Fruit fly (Drosophila melanogaster) whole organism, embryonic: ENCODE results near the gene CG31122.

ENCODE experiments used
- BtbVII ChIP-seq: fragments of 200-800 bp; sonication (Bioruptor generic); optimal IDR thresholded peaks from 3 replicates; lab custom pipeline; 2017; ENCODE audit warnings: missing biosample characterization, mild to moderate bottlenecking, missing genetic modification characterization
- Bteb2 ChIP-seq: fragments of 200-800 bp; sonication (Bioruptor generic); optimal IDR thresholded peaks from 2 replicates; lab custom pipeline; 2016; ENCODE audit warnings: missing biosample characterization, missing genetic modification characterization
- CG10431 ChIP-seq: fragments of 200-800 bp; sonication (Bioruptor generic); optimal IDR thresholded peaks from 3 replicates; lab custom pipeline; 2018; ENCODE audit warnings: missing biosample characterization, mild to moderate bottlenecking, missing genetic modification characterization
- CG11247 ChIP-seq: fragments of 200-800 bp; sonication (Bioruptor generic); IDR thresholded peaks from 2 replicates; pipeline ENCODE4 v1.3.6; 2022; ENCODE audit warnings: missing biosample characterization, missing genetic modification characterization
- CG11695 ChIP-seq: fragments of 200-800 bp; sonication (Bioruptor generic); IDR thresholded peaks from 3 replicates; pipeline ENCODE4 v1.3.6; 2022; ENCODE audit warnings: missing biosample characterization, missing genetic modification characterization
- CG12744 ChIP-seq: fragments of 200-800 bp; sonication (Bioruptor generic); optimal IDR thresholded peaks from 2 replicates; lab custom pipeline; 2016; ENCODE audit warnings: missing biosample characterization, missing genetic modification characterization
- CG13287 ChIP-seq: fragments of 200-800 bp; sonication (Bioruptor generic); IDR thresholded peaks from 2 replicates; pipeline ENCODE4 v1.3.6; 2022; ENCODE audit warnings: missing biosample characterization, missing genetic modification characterization; ENCODE audit not compliant: partially characterized antibody
- CG13624 ChIP-seq: fragments of 200-800 bp; sonication (Bioruptor generic); optimal IDR thresholded peaks from 2 replicates; lab custom pipeline; 2016; ENCODE audit warnings: missing biosample characterization, missing genetic modification characterization
- CG14050 ChIP-seq: fragments of 200-800 bp; sonication (Bioruptor generic); IDR thresholded peaks from 3 replicates; pipeline ENCODE4 v1.3.6; 2022; ENCODE audit warnings: missing biosample characterization, missing genetic modification characterization
- CG14965 ChIP-seq: fragments of 200-800 bp; sonication (Bioruptor generic); optimal IDR thresholded peaks from 2 replicates; lab custom pipeline; 2016; ENCODE audit warnings: missing biosample characterization, missing genetic modification characterization, borderline replicate concordance
- CG16813 ChIP-seq: fragments of 200-800 bp; sonication (Bioruptor generic); IDR thresholded peaks from 3 replicates; pipeline ENCODE4 v1.3.6; 2022; ENCODE audit warnings: missing biosample characterization, missing genetic modification characterization; ENCODE audit not compliant: partially characterized antibody
- CG16815 ChIP-seq: fragments of 200-800 bp; sonication (Bioruptor generic); optimal IDR thresholded peaks from 3 replicates; lab custom pipeline; 2017; ENCODE audit warnings: missing biosample characterization, mild to moderate bottlenecking, missing genetic modification characterization
- CG17186 ChIP-seq: fragments of 200-800 bp; sonication (Bioruptor generic); optimal IDR thresholded peaks from 3 replicates; lab custom pipeline; 2017; ENCODE audit warnings: missing biosample characterization, missing genetic modification reagents, missing genetic modification characterization
- CG30431 ChIP-seq: fragments of 200-800 bp; sonication (Bioruptor generic); optimal IDR thresholded peaks from 2 replicates; lab custom pipeline; 2017; ENCODE audit warnings: missing biosample characterization, missing genetic modification characterization
- CG34376 ChIP-seq: fragments of 200-800 bp; sonication (Bioruptor generic); optimal IDR thresholded peaks from 2 replicates; lab custom pipeline; 2018; ENCODE audit warnings: missing biosample characterization, mild to moderate bottlenecking, missing genetic modification characterization
- CG3847 ChIP-seq: fragments of 200-800 bp; sonication (Bioruptor generic); IDR thresholded peaks from 2 replicates; pipeline ENCODE4 v1.3.6; 2022; ENCODE audit warnings: missing biosample characterization, missing genetic modification characterization
- CG4282 ChIP-seq: fragments of 200-800 bp; sonication (Bioruptor generic); optimal IDR thresholded peaks from 2 replicates; lab custom pipeline; 2016; ENCODE audit warnings: missing biosample characterization, missing genetic modification characterization
- CG7357 ChIP-seq: fragments of 200-800 bp; sonication (Bioruptor generic); IDR thresholded peaks from 3 replicates; pipeline ENCODE4 v1.3.6; 2022; ENCODE audit warnings: missing biosample characterization, missing genetic modification characterization
- CG7987 ChIP-seq: fragments of 200-800 bp; sonication (Bioruptor generic); optimal IDR thresholded peaks from 2 replicates; lab custom pipeline; 2018; ENCODE audit warnings: missing biosample characterization, mild to moderate bottlenecking, missing genetic modification characterization, moderate library complexity
- CG8089 ChIP-seq: fragments of 200-800 bp; sonication (Bioruptor generic); optimal IDR thresholded peaks from 3 replicates; lab custom pipeline; 2016; ENCODE audit warnings: missing biosample characterization, missing genetic modification characterization
- CG9797 ChIP-seq: fragments of 200-800 bp; sonication (Bioruptor generic); optimal IDR thresholded peaks from 3 replicates; lab custom pipeline; 2018; ENCODE audit warnings: missing biosample characterization, mild to moderate bottlenecking, missing genetic modification characterization
- D ChIP-seq, 2 experiments: fragments of 200-800 bp in 1 of 2; fragments of >200 bp in 1 of 2; sonication (Bioruptor generic) in 1 of 2; optimal IDR thresholded peaks; 2 replicates in 1 of 2; 3 replicates in 1 of 2; lab custom pipeline; 2017; ENCODE audit warnings: mild to moderate bottlenecking in 1 of 2, missing biosample characterization in 1 of 2, missing genetic modification characterization in 1 of 2, missing genetic modification reagents in 1 of 2
- Dad ChIP-seq: fragments of 200-800 bp; sonication (Bioruptor generic); optimal IDR thresholded peaks from 3 replicates; lab custom pipeline; 2016; ENCODE audit warnings: missing biosample characterization, missing genetic modification characterization
- Dfd ChIP-seq, 2 experiments: fragments of >200 bp; optimal IDR thresholded peaks; 2 replicates each; lab custom pipeline; 2017; ENCODE audit warnings: missing biosample characterization in 2 of 2, missing genetic modification characterization in 2 of 2
- Dp ChIP-seq: fragments of 200-800 bp; sonication (Bioruptor generic); optimal IDR thresholded peaks from 2 replicates; lab custom pipeline; 2018; ENCODE audit warnings: missing biosample characterization, mild to moderate bottlenecking, missing genetic modification characterization, moderate library complexity
- Dref ChIP-seq: fragments of 200-800 bp; sonication (Bioruptor generic); IDR thresholded peaks from 2 replicates; pipeline ENCODE4 v1.3.6; 2022; ENCODE audit warnings: missing biosample characterization, missing genetic modification characterization
- Elba2 ChIP-seq: fragments of 200-800 bp; sonication (Bioruptor generic); optimal IDR thresholded peaks from 3 replicates; lab custom pipeline; 2016; ENCODE audit warnings: missing biosample characterization, missing genetic modification characterization
- Ets65A ChIP-seq: fragments of 200-800 bp; sonication (Bioruptor generic); peaks from one replicate; lab custom pipeline; 2016; ENCODE audit warnings: missing biosample characterization, missing genetic modification characterization
- Gsc ChIP-seq: fragments of 200-800 bp; sonication (Bioruptor generic); IDR thresholded peaks from 2 replicates; pipeline ENCODE4 v1.3.6; 2022; ENCODE audit warnings: missing biosample characterization, missing genetic modification characterization
- HmgZ ChIP-seq: fragments of 200-800 bp; sonication (Bioruptor generic); optimal IDR thresholded peaks from 2 replicates; lab custom pipeline; 2018; ENCODE audit warnings: missing biosample characterization, mild to moderate bottlenecking, missing genetic modification characterization
- Hr51 ChIP-seq, 2 experiments: fragments of 200-800 bp; sonication (Bioruptor generic); optimal IDR thresholded peaks; 2 replicates in 1 of 2; 3 replicates in 1 of 2; lab custom pipeline; 2016 to 2018; ENCODE audit warnings: missing biosample characterization in 2 of 2, missing genetic modification characterization in 2 of 2, mild to moderate bottlenecking in 1 of 2, moderate library complexity in 1 of 2
- Hsf ChIP-seq: fragments of 200-800 bp; sonication (Bioruptor generic); optimal IDR thresholded peaks from 3 replicates; lab custom pipeline; 2016; ENCODE audit warnings: missing biosample characterization, missing genetic modification characterization
- Myb ChIP-seq: fragments of 200-800 bp; sonication (Bioruptor generic); optimal IDR thresholded peaks from 2 replicates; lab custom pipeline; 2016; ENCODE audit warnings: missing biosample characterization, missing genetic modification characterization
- al ChIP-seq: fragments of 200-800 bp; sonication (Bioruptor generic); IDR thresholded peaks from 2 replicates; pipeline ENCODE4 v1.3.6; 2022; ENCODE audit warnings: missing biosample characterization, missing genetic modification characterization
- ato ChIP-seq: fragments of 200-800 bp; sonication (Bioruptor generic); IDR thresholded peaks from 2 replicates; pipeline ENCODE4 v1.3.6; 2022; ENCODE audit warnings: missing biosample characterization, missing genetic modification characterization; ENCODE audit not compliant: partially characterized antibody
- chif ChIP-seq, 2 experiments: fragments of 200-800 bp; sonication (Bioruptor generic); optimal IDR thresholded peaks; 3 replicates each; lab custom pipeline; 2016; ENCODE audit warnings: missing biosample characterization in 2 of 2, missing genetic modification characterization in 2 of 2
- danr ChIP-seq: fragments of 200-800 bp; sonication (Bioruptor generic); IDR thresholded peaks from 2 replicates; pipeline ENCODE4 v1.3.6; 2022; ENCODE audit warnings: missing biosample characterization, missing genetic modification characterization
- esg ChIP-seq: fragments of 200-800 bp; sonication (Bioruptor generic); conservative IDR thresholded peaks from 2 replicates; pipeline ENCODE4 v1.3.6; 2022; ENCODE audit warnings: missing biosample characterization, missing genetic modification characterization
- fd3F ChIP-seq: fragments of 200-800 bp; sonication (Bioruptor generic); optimal IDR thresholded peaks from 2 replicates; lab custom pipeline; 2018; ENCODE audit warnings: missing biosample characterization, mild to moderate bottlenecking, missing genetic modification characterization, moderate library complexity
- h ChIP-seq: fragments of >200 bp; optimal IDR thresholded peaks from 2 replicates; lab custom pipeline; 2017
- hbn ChIP-seq: fragments of 200-800 bp; sonication (Bioruptor generic); IDR thresholded peaks from 2 replicates; pipeline ENCODE4 v1.3.6; 2022; ENCODE audit warnings: missing biosample characterization, missing genetic modification characterization; ENCODE audit not compliant: partially characterized antibody
- lmd ChIP-seq: fragments of 200-800 bp; sonication (Bioruptor generic); IDR thresholded peaks from 2 replicates; pipeline ENCODE4 v1.3.6; 2022; ENCODE audit warnings: missing biosample characterization, missing genetic modification characterization
- pho ChIP-seq: fragments of 200-800 bp; sonication (Bioruptor generic); optimal IDR thresholded peaks from 2 replicates; lab custom pipeline; 2016; ENCODE audit warnings: missing biosample characterization, missing genetic modification characterization
- ro ChIP-seq: fragments of 200-800 bp; sonication (Bioruptor generic); IDR thresholded peaks from 2 replicates; pipeline ENCODE4 v1.3.6; 2022; ENCODE audit warnings: missing biosample characterization, missing genetic modification characterization
- sr ChIP-seq: fragments of 200-800 bp; sonication (Bioruptor generic); IDR thresholded peaks from 3 replicates; pipeline ENCODE4 v1.3.6; 2022; ENCODE audit warnings: missing biosample characterization, missing genetic modification characterization
- tap ChIP-seq: fragments of 200-800 bp; optimal IDR thresholded peaks from 3 replicates; lab custom pipeline; 2019; ENCODE audit warnings: missing biosample characterization, mild to moderate bottlenecking, missing genetic modification characterization, moderate library complexity
- tgo ChIP-seq: fragments of 200-800 bp; sonication (Bioruptor generic); IDR thresholded peaks from 3 replicates; pipeline ENCODE4 v1.3.6; 2022; ENCODE audit warnings: missing biosample characterization, missing genetic modification characterization
- tio ChIP-seq: fragments of 200-800 bp; sonication (Bioruptor generic); optimal IDR thresholded peaks from 2 replicates; lab custom pipeline; 2017; ENCODE audit warnings: missing biosample characterization, missing genetic modification characterization, inconsistent platforms
- unc-4 ChIP-seq: fragments of 200-800 bp; sonication (Bioruptor generic); IDR thresholded peaks from 2 replicates; pipeline ENCODE4 v1.3.6; 2022; ENCODE audit warnings: missing biosample characterization, missing genetic modification characterization; ENCODE audit not compliant: partially characterized antibody

Gene CG31122

DNA sequence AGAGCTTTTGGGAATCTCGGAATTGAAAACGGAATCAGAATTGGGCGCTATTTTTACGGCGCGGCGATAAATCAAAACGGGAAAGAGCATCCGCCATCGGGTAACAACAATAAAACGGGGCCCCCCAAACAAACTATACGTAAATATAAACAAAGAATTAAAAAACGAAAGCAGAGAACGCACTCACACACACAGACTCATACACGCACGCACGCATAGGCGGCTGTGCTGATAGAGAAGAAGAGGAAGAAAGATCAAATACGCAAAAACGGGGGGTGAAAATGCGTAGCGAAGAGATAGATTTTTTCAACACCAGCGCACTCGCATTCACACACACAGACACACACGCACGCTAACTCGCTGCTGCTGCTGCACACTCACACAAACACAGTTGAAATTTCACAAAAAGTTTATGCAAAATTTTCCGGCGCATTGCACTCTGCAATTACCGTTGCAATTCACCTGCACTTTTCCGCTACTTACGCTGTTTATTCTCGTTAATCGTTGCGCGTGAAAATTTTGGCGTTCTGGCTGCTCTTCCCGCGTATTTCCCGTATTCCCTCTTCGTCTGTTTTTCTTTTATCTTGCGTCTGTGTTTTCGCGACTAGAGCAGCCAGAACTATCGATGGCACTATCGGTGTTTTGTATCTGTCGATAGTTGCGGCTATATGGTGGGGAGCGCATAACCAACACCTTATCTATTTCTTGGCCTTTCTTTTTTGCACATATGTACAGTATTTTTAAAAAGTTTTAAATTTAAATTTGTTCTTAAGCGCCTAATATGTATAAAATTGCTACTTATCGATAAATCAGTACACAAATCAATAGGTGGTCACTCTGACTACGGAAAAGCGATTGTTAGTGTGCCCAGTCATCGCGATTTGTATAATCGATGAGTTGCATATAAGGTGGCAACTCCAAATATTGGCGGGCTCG, at the start of gene CG31122 (continued):
- TF ChIP-seq CG11695 (GFP tag; lab: Robert Waterston, UW) (peak; percentile 55; the same call in 1 of the 3 replicates), D (optimal IDR thresholded peaks at IDR 0.05; lab: Kevin White, UChicago) (peak; percentile 89), D (GFP tag; optimal IDR thresholded peaks at IDR 0.05; lab: Kevin White, UChicago) (no peak), CG17186 (GFP tag; lab: Kevin White, UChicago) (peak; percentile 79), CG7987 (GFP tag; lab: Kevin White, UChicago) (no peak), Hsf (GFP tag; lab: Kevin White, UChicago) (peak; percentile 56), fd3F (GFP tag; lab: Kevin White, UChicago) (no peak), CG9797 (GFP tag; lab: Kevin White, UChicago) (peak; percentile 91), tgo (GFP tag; lab: Robert Waterston, UW) (no peak), CG14050 (GFP tag; lab: Robert Waterston, UW) (no peak), CG30431 (no peak), HmgZ (tag; lab: Kevin White, UChicago) (peak; percentile 13), CG13287 (GFP tag; lab: Robert Waterston, UW) (peak; percentile 98), Dfd (GFP tag; optimal IDR thresholded peaks at IDR 0.05; lab: Kevin White, UChicago) (no peak), pho (GFP tag; lab: Kevin White, UChicago) (peak; percentile 62), hbn (GFP tag; lab: Robert Waterston, UW) (peak; percentile 96), Gsc (GFP tag; lab: Robert Waterston, UW) (no peak), unc-4 (GFP tag; lab: Robert Waterston, UW) (peak; percentile 95), chif (GFP tag; optimal IDR thresholded peaks at IDR 0.05; lab: Kevin White, UChicago) (peak in 1 of 2 experiments; percentile 42), CG14965 (GFP tag; lab: Kevin White, UChicago) (no peak), Dref (GFP tag; lab: Robert Waterston, UW) (peak; percentile 75), CG7357 (GFP tag; lab: Robert Waterston, UW) (no peak), esg (no peak; the same call in 1 of the 2 replicates), CG4282 (no peak), CG13624 (peak; percentile 54), Dad (peak; percentile 72), ato (GFP tag; lab: Robert Waterston, UW) (peak; percentile 82), CG34376 (GFP tag; lab: Kevin White, UChicago) (peak; percentile 55), BtbVII (GFP tag; lab: Kevin White, UChicago) (peak; percentile 7), sr (no peak), tap (tag; lab: Kevin White, UChicago) (no peak), Dp (peak; percentile 88), CG12744 (peak; percentile 30), Ets65A (GFP tag; lab: Kevin White, UChicago) (peak; percentile 86), CG16813 (peak; percentile 98), Hr51 (GFP tag; optimal IDR thresholded peaks at IDR 0.05; lab: Kevin White, UChicago) (peak in 1 of 2 experiments; percentile 62), Myb (GFP tag; lab: Kevin White, UChicago) (peak; percentile 46), ro (GFP tag; lab: Robert Waterston, UW) (no peak), lmd (GFP tag; lab: Robert Waterston, UW) (no peak; the same call in 1 of the 2 replicates), tio (GFP tag; lab: Kevin White, UChicago) (no peak), al (GFP tag; lab: Robert Waterston, UW) (peak; percentile 50; the same call in 1 of the 2 replicates), Bteb2 (peak; percentile 50), danr (GFP tag; lab: Robert Waterston, UW) (no peak), h (lab: Kevin White, UChicago) (no peak), CG11247 (GFP tag; lab: Robert Waterston, UW) (no peak), CG16815 (GFP tag; lab: Kevin White, UChicago) (no peak), CG8089 (GFP tag; lab: Kevin White, UChicago) (no peak), CG10431 (GFP tag; lab: Kevin White, UChicago) (peak; percentile 28), Elba2 (no peak), CG3847 (GFP tag; lab: Robert Waterston, UW) (peak; percentile 62)
